Worm (Caenorhabditis elegans) whole organism, L3 larva: ENCODE results near the gene C35A11.3.

Source experiments
- R02D3.7 ChIP-seq: fragments of 150-350 bp; optimal IDR thresholded peaks from 2 replicates; lab custom pipeline; 2014; ENCODE audit warnings: missing biosample characterization, missing genetic modification characterization
- ZK546.5 ChIP-seq: sonication (generic microtip); optimal IDR thresholded peaks from 2 replicates; lab custom pipeline; 2017; ENCODE audit warnings: missing biosample characterization, missing genetic modification characterization
- ama-1 ChIP-seq: fragments of 150-350 bp; optimal IDR thresholded peaks from 2 replicates; lab custom pipeline; 2018
- ceh-16 ChIP-seq: sonication (generic microtip); optimal IDR thresholded peaks from 2 replicates; lab custom pipeline; 2017; ENCODE audit warnings: missing biosample characterization, missing genetic modification characterization
- ceh-28 ChIP-seq: fragments of 150-350 bp; optimal IDR thresholded peaks from 2 replicates; lab custom pipeline; 2014; ENCODE audit warnings: missing biosample characterization, missing genetic modification reagents, missing genetic modification characterization
- ceh-82 ChIP-seq: fragments of 150-350 bp; optimal IDR thresholded peaks from 2 replicates; lab custom pipeline; 2014; ENCODE audit warnings: missing biosample characterization, missing genetic modification characterization
- ceh-9 ChIP-seq: sonication (generic microtip); optimal IDR thresholded peaks from 2 replicates; lab custom pipeline; 2018; ENCODE audit warnings: missing biosample characterization, missing genetic modification characterization
- daf-12 ChIP-seq: fragments of 150-350 bp; optimal IDR thresholded peaks from 2 replicates; lab custom pipeline; 2014; ENCODE audit warnings: missing biosample characterization, missing genetic modification reagents, missing genetic modification characterization
- egl-5 ChIP-seq: fragments of 150-350 bp; optimal IDR thresholded peaks from 2 replicates; lab custom pipeline; 2017; ENCODE audit warnings: missing biosample characterization, missing genetic modification reagents, missing genetic modification characterization, inconsistent platforms
- elt-2 ChIP-seq: sonication (generic microtip); optimal IDR thresholded peaks from 2 replicates; lab custom pipeline; 2016; ENCODE audit warnings: missing genetic modification reagents, mild to moderate bottlenecking, missing genetic modification characterization, missing compliant biosample characterization
- elt-3 ChIP-seq, 3 experiments: fragments of 150-350 bp in 1 of 3; sonication (generic microtip) in 2 of 3; optimal IDR thresholded peaks; 2 replicates in 2 of 3; 4 replicates in 1 of 3; lab custom pipeline; 2014 to 2017; ENCODE audit warnings: missing biosample characterization in 3 of 3, missing genetic modification characterization in 3 of 3
- eor-1 ChIP-seq, 2 experiments: fragments of 150-350 bp; optimal IDR thresholded peaks; 2 replicates each; lab custom pipeline; 2014 to 2018; ENCODE audit warnings: missing biosample characterization in 2 of 2, missing genetic modification characterization in 2 of 2
- fkh-10 ChIP-seq: sonication (generic microtip); optimal IDR thresholded peaks from 2 replicates; lab custom pipeline; 2017; ENCODE audit warnings: missing biosample characterization, missing genetic modification reagents, missing genetic modification characterization
- fkh-2 ChIP-seq: fragments of 150-350 bp; optimal IDR thresholded peaks from 2 replicates; lab custom pipeline; 2014; ENCODE audit warnings: missing biosample characterization, missing genetic modification reagents, missing genetic modification characterization
- fos-1 ChIP-seq: fragments of 150-350 bp; optimal IDR thresholded peaks from 2 replicates; lab custom pipeline; 2014; ENCODE audit warnings: missing biosample characterization, missing genetic modification characterization
- hmg-11 ChIP-seq: sonication (generic microtip); optimal IDR thresholded peaks from 2 replicates; lab custom pipeline; 2016; ENCODE audit warnings: missing genetic modification characterization, missing compliant biosample characterization
- jun-1 ChIP-seq: fragments of 150-350 bp; optimal IDR thresholded peaks from 2 replicates; lab custom pipeline; 2014; ENCODE audit warnings: missing biosample characterization, missing genetic modification reagents, missing genetic modification characterization
- lin-39 ChIP-seq: fragments of 150-350 bp; optimal IDR thresholded peaks from 2 replicates; lab custom pipeline; 2018; ENCODE audit warnings: missing biosample characterization, missing genetic modification reagents, missing genetic modification characterization
- lsy-12 ChIP-seq: sonication (generic microtip); optimal IDR thresholded peaks from 2 replicates; lab custom pipeline; 2016; ENCODE audit warnings: mild to moderate bottlenecking, missing genetic modification characterization, missing compliant biosample characterization
- mdl-1 ChIP-seq: fragments of 150-350 bp; optimal IDR thresholded peaks from 2 replicates; lab custom pipeline; 2014; ENCODE audit warnings: missing biosample characterization, missing genetic modification characterization
- nfya-1 ChIP-seq: sonication (generic microtip); optimal IDR thresholded peaks from 2 replicates; lab custom pipeline; 2017; ENCODE audit warnings: missing genetic modification characterization, mild to moderate bottlenecking, missing compliant biosample characterization, antibody characterized with exemption, moderate library complexity; ENCODE audit not compliant: insufficient read depth
- nhr-11 ChIP-seq: fragments of 150-350 bp; optimal IDR thresholded peaks from 2 replicates; lab custom pipeline; 2014; ENCODE audit warnings: missing biosample characterization, missing genetic modification characterization
- nhr-23 ChIP-seq: fragments of 150-350 bp; optimal IDR thresholded peaks from 2 replicates; lab custom pipeline; 2014; ENCODE audit warnings: missing biosample characterization, missing genetic modification reagents, missing genetic modification characterization
- nhr-237 ChIP-seq: fragments of 150-350 bp; optimal IDR thresholded peaks from 2 replicates; lab custom pipeline; 2014; ENCODE audit warnings: missing biosample characterization, missing genetic modification characterization
- nhr-25 ChIP-seq: sonication (generic microtip); optimal IDR thresholded peaks from 2 replicates; lab custom pipeline; 2017; ENCODE audit warnings: missing biosample characterization, missing genetic modification characterization
- nhr-28 ChIP-seq: fragments of 150-350 bp; optimal IDR thresholded peaks from 2 replicates; lab custom pipeline; 2014; ENCODE audit warnings: missing biosample characterization, missing genetic modification characterization
- nhr-67 ChIP-seq: fragments of 150-350 bp; optimal IDR thresholded peaks from 2 replicates; lab custom pipeline; 2014; ENCODE audit warnings: missing biosample characterization, missing genetic modification characterization
- nhr-76 ChIP-seq: fragments of 150-350 bp; sonication (generic microtip); optimal IDR thresholded peaks from 5 replicates; lab custom pipeline; 2014; ENCODE audit warnings: missing biosample characterization, missing genetic modification characterization
- nhr-77 ChIP-seq: fragments of 150-350 bp; optimal IDR thresholded peaks from 2 replicates; lab custom pipeline; 2014; ENCODE audit warnings: missing biosample characterization, missing genetic modification characterization
- pha-4 ChIP-seq: fragments of 150-350 bp; optimal IDR thresholded peaks from 2 replicates; lab custom pipeline; 2014; ENCODE audit warnings: missing biosample characterization, missing genetic modification reagents, missing genetic modification characterization
- pqm-1 ChIP-seq: fragments of 150-350 bp; optimal IDR thresholded peaks from 2 replicates; lab custom pipeline; 2017; ENCODE audit warnings: missing biosample characterization, missing genetic modification characterization, inconsistent platforms
- sea-2 ChIP-seq: fragments of 150-350 bp; sonication (generic microtip); optimal IDR thresholded peaks from 4 replicates; lab custom pipeline; 2014; ENCODE audit warnings: missing biosample characterization, missing genetic modification reagents, missing genetic modification characterization
- snpc-4 ChIP-seq: fragments of 150-350 bp; optimal IDR thresholded peaks from 2 replicates; lab custom pipeline; 2014; ENCODE audit warnings: missing biosample characterization, missing genetic modification characterization
- unc-39 ChIP-seq: sonication (generic microtip); optimal IDR thresholded peaks from 4 replicates; lab custom pipeline; 2017; ENCODE audit warnings: missing biosample characterization, missing genetic modification characterization
- unc-62 ChIP-seq: fragments of 150-350 bp; sonication (generic microtip); optimal IDR thresholded peaks from 4 replicates; lab custom pipeline; 2014; ENCODE audit warnings: missing biosample characterization, missing genetic modification reagents, missing genetic modification characterization
- ztf-11 ChIP-seq: fragments of 150-350 bp; optimal IDR thresholded peaks from 2 replicates; lab custom pipeline; 2014; ENCODE audit warnings: missing biosample characterization, missing genetic modification characterization
- ztf-4 ChIP-seq: fragments of 150-350 bp; optimal IDR thresholded peaks from 2 replicates; lab custom pipeline; 2014; ENCODE audit warnings: missing biosample characterization, missing genetic modification characterization

The C35A11.3 gene

ce11 chrV:5330967-5331366 lies 41.3 kb upstream of the C35A11.3 start, which contains the start of gene srg-26:
TSS of gene srg-26 (plus strand) at chrV:5331267.
- TF ChIP-seq pha-4 (no peak), unc-39 (tag; lab: Kevin White, UChicago) (no peak), nhr-23 (tag; lab: Kevin White, UChicago) (no peak), R02D3.7 (tag; lab: Kevin White, UChicago) (no peak), eor-1 (tag; optimal IDR thresholded peaks at IDR 0.05; lab: Kevin White, UChicago) (no peak), elt-3 (tag; optimal IDR thresholded peaks at IDR 0.05; lab: Kevin White, UChicago) (no peak), ceh-28 (tag; lab: Kevin White, UChicago) (no peak), egl-5 (tag; lab: Kevin White, UChicago) (no peak), sea-2 (GFP tag; lab: Kevin White, UChicago) (no peak), nhr-11 (no peak), nhr-76 (tag; lab: Kevin White, UChicago) (no peak), ceh-16 (tag; lab: Kevin White, UChicago) (no peak), nhr-237 (tag; lab: Kevin White, UChicago) (no peak), ceh-82 (no peak), mdl-1 (no peak), nhr-77 (no peak), fkh-2 (no peak)

DNA sequence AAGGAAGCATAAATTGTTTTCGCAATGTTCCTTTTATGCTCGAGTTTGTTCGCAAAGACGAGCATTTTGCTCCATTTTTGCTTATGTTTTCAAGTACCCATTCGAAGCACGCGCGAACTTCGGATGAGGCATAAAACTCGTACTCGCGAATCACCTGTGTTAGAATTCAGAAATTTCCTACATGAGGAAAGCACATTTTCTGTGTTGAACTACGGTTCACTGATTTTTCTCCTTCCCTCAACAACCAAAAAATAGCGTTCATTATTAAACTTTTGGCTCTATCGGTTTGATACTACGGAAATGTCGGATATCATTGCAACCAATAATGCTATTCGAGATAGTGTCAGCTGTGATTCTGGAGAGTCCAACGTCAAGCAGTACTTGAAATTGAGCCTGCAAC lies 37.6 kb upstream of the C35A11.3 start, which contains the start of gene srg-28:
TSS of gene srg-28 (plus strand) at position 301 of the 400 bp plus-strand sequence.
- TF ChIP-seq pqm-1 (no peak), nfya-1 (no peak), unc-62 (GFP tag; lab: Kevin White, UChicago) (no peak), elt-3 (tag; optimal IDR thresholded peaks at IDR 0.05; lab: Kevin White, UChicago) (no peak), ceh-9 (tag; lab: Kevin White, UChicago) (no peak), ama-1 (lab: Kevin White, UChicago) (no peak), lsy-12 (tag; lab: Kevin White, UChicago) (no peak)

- no peak for TF ChIP-seq pqm-1
- no peak for TF ChIP-seq hmg-11
- no peak for TF ChIP-seq jun-1 (tag; lab: Kevin White, UChicago)
- no peak for TF ChIP-seq elt-2 (tag; lab: Kevin White, UChicago)
- TF ChIP-seq elt-3 (tag; optimal IDR thresholded peaks at IDR 0.05; lab: Kevin White, UChicago) = no peak
- TF ChIP-seq nhr-28 = no peak
- no peak for TF ChIP-seq ceh-9 (tag; lab: Kevin White, UChicago)
- TF ChIP-seq pha-4 = no peak
- TF ChIP-seq ama-1 (lab: Kevin White, UChicago) = no peak
- TF ChIP-seq, all 47 proteins: peak for 0
These were observed 35.3 kb upstream of the C35A11.3 start, which contains the start of gene srg-29 for ce11 chrV:5336884-5337283. TSS of gene srg-29 (plus strand) at chrV:5337184.

DNA sequence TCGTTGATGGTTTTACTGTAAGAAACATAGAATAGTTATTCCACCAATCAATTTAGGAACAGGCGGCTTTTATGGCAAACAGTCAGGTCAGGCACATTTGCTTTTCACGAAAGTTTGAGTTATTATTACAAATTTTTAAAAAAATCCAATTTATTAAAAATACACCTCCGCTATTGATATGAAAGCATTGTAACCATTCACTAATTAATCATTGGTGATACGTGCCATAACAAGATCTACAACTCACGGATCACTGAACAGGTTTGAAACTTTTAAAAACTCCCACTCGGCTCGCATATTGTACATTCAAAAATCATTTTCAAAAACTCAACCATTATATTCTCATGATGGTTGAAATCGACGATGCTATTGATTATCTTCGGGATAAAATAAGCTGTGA lies 32.7 kb upstream of the C35A11.3 start, which contains the start of gene srg-27:
TSS of gene srg-27 (plus strand) at position 301 of the 400 bp plus-strand sequence.
- TF ChIP-seq unc-62 (GFP tag; lab: Kevin White, UChicago) = no peak
- no peak for TF ChIP-seq ceh-16 (tag; lab: Kevin White, UChicago)

DNA sequence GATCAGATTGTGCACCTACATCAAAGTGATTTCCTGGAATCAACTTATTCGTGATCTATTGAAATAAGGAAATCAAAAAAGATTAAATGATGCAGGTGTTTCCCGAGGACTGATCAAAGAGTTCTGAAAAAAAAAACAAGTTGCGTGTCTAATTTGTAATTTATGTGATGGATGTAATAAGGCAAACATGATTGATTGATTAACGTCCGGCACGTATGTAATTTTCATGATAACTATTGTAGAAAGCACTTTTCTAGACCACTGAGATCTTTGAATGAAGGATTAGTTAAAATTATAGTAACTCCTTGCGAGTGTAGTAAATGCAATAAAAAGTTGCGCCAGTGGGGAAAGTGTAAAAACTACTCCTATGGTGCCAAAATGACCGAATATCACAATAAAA lies 26.8 kb upstream of the C35A11.3 start, which contains the start of gene srg-25:
TSS of gene srg-25 (minus strand) at position 101 of the 400 bp plus-strand sequence.
- TF ChIP-seq mdl-1 (no peak), nhr-25 (no peak), nhr-76 (tag; lab: Kevin White, UChicago) (no peak)
- TF ChIP-seq, all 47 proteins: peak for 0

DNA sequence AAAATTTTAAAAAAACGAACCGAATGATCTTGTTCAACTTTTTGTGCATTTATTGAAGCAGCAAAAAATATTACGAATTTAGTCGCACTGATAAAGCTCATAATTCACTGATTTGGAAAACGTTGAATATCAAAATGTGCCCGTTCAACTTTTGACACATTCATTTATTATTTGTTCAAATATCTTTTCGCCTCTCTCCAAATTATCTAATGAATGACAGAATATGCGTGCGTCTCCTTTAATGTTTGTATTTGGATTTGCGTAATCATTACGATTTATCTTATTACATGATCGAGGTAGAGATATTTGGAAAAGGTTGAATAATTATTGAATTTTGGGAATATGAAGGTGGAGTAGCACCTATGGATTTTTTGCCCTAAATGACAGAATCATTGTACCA lies 22.7 kb upstream of the C35A11.3 start, which contains the start of gene T09D3.3:
TSS of gene T09D3.3 (minus strand) at position 101 of the 400 bp plus-strand sequence.
- TF ChIP-seq ZK546.5 (tag; lab: Kevin White, UChicago) = no peak
- TF ChIP-seq ztf-11 (tag; lab: Kevin White, UChicago) = no peak
- no peak for TF ChIP-seq elt-2 (tag; lab: Kevin White, UChicago)
- no peak for TF ChIP-seq ceh-82
- TF ChIP-seq ama-1 (lab: Kevin White, UChicago) = no peak
- TF ChIP-seq daf-12 (tag; lab: Kevin White, UChicago) = no peak
- TF ChIP-seq snpc-4 = no peak
- no peak for TF ChIP-seq mdl-1
- no peak for TF ChIP-seq ztf-4 (tag; lab: Kevin White, UChicago)
- TF ChIP-seq nhr-23 (tag; lab: Kevin White, UChicago) = no peak
- TF ChIP-seq lin-39 (tag; lab: Kevin White, UChicago) = no peak
- no peak for TF ChIP-seq nhr-237 (tag; lab: Kevin White, UChicago)
- no peak for TF ChIP-seq fkh-10 (GFP tag; lab: Kevin White, UChicago)
- no peak for TF ChIP-seq fos-1 (tag; lab: Kevin White, UChicago)
- no peak for TF ChIP-seq nhr-67
- no peak for TF ChIP-seq ceh-16 (tag; lab: Kevin White, UChicago)
- TF ChIP-seq eor-1 (tag; optimal IDR thresholded peaks at IDR 0.05; lab: Kevin White, UChicago) = no peak
- TF ChIP-seq ceh-28 (tag; lab: Kevin White, UChicago) = no peak
- no peak for TF ChIP-seq egl-5 (tag; lab: Kevin White, UChicago)
